Worm (Caenorhabditis elegans) whole organism, dauer: ENCODE measurements around the gene smk-1.

Source experiments
- unc-62 ChIP-seq: sonication (generic microtip); optimal IDR thresholded peaks from 2 replicates; lab custom pipeline; 2017; ENCODE audit warnings: missing biosample characterization, missing genetic modification reagents, missing genetic modification characterization

Gene smk-1

DNA sequence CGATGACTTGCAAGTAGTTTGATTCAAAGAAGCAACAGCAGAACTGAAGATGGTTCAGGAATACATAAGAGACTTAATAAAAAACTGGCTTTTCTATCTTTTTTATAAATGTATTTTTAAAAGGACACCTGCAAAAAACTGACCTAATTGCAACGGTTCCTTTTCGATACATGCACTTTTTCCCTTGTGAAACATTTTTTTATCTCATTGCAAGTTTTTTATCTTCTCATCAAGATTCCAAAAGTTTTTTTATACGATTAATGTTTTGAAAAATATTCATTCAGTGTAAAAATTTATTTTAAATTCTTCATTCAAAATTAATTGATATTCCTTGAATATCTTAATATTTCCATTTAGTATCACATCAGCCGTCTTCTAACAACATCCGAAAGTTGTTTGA lies 28.0 kb downstream of the smk-1 start, which contains the start of gene oac-29:
Gene oac-29, minus strand, starts transcription at position 101 of the 400 bp plus-strand sequence.
- no peak for TF ChIP-seq unc-62

- TF ChIP-seq unc-62 = no peak
Observed at ce11 chrV:8636907-8637306, 29.3 kb downstream of the smk-1 start, which contains the start of gene grl-12. TSS of gene grl-12 (minus strand) at chrV:8637007.

DNA sequence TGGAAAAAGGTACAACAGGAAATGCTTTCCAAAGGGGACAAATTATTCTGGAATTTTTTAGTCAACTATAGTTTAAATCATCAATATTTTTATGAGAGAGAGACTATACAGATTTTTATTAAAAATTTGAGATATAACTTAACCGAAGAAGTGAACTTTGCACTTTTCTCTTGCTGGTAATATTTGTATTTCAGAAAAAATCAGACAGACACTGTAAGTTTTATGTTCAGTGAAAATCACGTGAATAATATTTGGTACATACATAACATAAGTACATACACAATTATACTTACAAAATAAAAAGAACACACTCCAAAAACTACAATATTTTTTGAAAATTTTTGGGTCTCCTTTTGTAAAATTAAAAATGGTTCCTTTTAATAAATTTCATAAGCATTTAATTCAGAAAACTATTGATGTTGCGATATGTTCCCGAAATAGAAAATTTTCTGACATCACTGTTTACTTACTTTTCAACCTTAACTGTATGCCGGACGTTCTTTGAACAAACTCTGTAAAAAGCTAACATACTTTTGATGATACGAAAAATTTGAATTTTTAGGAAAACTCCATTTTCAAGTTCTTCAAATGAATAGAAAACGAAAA lies 30.2 kb downstream of the smk-1 start, which contains the start of the genes F28A12.10 and acd-4:
Gene F28A12.10, minus strand, starts transcription at position 101 of the 606 bp plus-strand sequence.
Gene acd-4, plus strand, starts transcription at position 556 of the 606 bp plus-strand sequence.
- TF ChIP-seq unc-62 = no peak

ce11 chrV:8641266-8641665 lies 33.7 kb downstream of the smk-1 start, which contains the start of gene F28A12.3:
TSS of gene F28A12.3 (minus strand) at chrV:8641366.
- no peak for TF ChIP-seq unc-62

ce11 chrV:8643093-8643492 lies 35.5 kb downstream of the smk-1 start, which contains the start of gene asp-13:
TSS of gene asp-13 (minus strand) at chrV:8643193.
- TF ChIP-seq unc-62 = no peak

DNA sequence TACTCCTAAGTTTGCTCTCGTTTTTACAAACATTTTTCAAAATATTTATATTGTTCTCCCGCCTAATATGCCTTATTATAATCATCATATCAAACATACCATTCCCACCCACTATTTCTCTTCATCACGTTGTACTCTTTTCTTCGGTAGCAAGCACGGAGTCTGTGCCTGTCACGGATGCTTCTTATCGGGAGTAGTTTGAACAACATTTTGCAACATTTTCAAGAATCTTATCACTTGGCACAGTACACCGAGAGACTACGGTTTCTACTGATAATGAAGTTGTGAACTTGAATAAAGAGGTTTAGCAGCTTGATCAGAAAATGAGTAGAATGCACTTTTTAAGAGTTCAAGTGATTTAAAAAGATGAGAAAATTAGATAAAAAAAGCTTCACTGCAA lies 40.7 kb downstream of the smk-1 start:
- TF ChIP-seq unc-62 = no peak

DNA sequence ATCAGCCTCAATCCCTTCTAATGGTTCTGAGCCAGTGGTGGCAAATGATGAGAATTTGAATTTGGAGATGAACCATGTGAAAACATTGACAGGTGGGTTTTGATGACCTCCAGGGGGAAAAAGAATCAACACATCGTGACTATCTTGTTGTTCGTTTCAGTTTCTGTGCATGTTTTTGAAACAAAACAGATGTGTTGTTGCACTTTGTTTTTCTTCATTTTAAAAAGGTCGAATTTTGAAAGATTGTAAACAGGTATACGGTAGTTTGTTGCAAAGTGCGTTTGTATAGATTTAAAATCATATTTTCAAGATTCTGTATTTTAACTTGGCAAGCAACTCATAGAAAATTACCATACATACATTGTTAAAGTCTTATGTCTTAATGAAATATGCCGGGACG lies 42.8 kb downstream of the smk-1 start:
- TF ChIP-seq unc-62 = no peak

DNA sequence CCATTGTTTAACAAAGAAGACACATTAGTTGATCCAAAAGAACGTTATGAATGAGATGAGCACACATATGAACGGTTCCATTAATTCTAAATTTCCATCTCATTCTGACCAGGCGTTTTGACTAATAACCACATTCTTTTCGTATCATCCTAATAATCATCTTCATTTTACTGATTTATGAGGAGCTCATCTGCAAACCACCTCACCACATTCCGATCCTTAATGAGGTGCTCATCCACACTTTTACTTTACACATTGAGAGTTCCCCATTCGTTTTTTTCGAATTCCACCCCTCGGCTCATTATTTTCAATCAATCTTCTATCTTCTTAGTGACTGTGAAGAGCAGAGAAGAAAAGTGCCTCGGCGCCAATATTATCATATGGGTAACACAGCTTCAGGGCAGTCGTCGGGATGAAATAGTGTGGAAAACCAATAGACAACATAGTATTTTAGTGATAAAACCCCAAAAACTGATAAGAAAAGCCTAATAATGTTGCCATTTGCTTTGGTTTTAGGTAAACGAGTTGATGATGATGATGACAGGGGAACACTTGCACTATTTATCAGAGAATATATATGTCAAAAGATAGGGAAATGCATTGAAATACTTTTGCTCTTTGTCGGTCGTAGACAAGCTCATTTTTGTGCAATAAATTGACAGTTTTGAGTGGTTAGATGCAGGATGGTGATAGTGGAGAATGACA lies 43.6 kb downstream of the smk-1 start:
- TF ChIP-seq unc-62 = no peak

DNA sequence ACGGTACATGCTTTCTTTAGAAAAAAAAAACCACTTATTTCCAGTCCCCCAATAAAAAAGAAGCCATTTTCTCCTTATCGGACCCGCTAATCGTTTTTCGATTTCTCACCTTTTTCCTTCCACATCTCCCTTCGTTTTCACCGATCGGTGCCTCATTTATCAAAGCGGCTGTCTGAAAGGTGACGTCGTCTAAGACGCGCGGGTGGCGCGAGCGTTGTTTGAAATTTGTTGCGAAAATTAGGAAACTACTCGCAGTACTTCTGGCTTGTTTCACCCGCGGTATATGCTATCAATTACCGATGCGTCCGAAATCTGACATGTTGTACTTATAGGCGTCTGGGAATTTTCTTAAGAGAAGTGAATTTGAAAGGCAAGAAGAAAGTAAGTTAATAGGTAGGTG lies 44.6 kb downstream of the smk-1 start:
- no peak for TF ChIP-seq unc-62

- no peak for TF ChIP-seq unc-62
Observed at ce11 chrV:8653080-8653821, 45.7 kb downstream of the smk-1 start.

- TF ChIP-seq unc-62 = no peak
Observed at ce11 chrV:8654460-8655419, 47.1 kb downstream of the smk-1 start.

DNA sequence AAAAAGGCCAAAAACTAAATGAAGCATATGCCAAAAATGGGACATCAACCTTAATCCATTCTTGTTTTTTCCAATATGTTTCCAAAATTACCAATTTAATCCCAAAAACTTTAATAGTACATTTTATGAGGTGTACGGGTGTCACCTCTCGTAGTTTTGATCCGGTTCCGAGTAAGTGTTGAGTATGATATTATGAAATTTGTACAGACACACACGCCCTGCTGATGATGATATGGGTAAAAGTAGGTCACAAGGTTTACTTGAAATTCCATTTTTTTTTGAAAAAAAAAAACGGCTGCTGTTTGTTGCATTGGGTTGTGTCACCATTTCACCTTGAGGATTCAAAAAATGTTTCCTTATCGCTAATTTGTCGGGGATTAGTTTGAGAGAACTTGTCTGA lies 50.3 kb downstream of the smk-1 start:
- TF ChIP-seq unc-62 = no peak

ce11 chrV:8658577-8659362 lies 51.2 kb downstream of the smk-1 start:
- no peak for TF ChIP-seq unc-62

DNA sequence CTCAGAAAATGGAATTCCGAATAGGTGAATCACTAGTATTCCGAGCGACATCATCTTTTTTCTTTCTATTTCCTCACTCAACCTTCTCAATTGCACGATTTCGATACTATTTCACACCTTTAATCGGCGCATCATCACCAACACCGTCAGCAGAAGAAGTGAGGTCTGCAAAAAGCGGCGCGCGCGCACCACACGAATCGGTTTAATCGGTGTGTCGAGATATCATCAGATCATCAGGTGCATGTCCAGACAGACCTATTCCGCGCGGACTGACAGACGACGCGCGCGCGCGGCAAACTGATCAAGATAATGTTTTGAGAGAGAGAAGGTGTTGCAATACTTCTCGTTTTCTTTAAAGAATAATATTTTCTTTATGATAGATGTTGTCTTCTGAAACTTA lies 52.9 kb downstream of the smk-1 start:
- no peak for TF ChIP-seq unc-62

ce11 chrV:8661241-8661954 lies 53.8 kb downstream of the smk-1 start:
- no peak for TF ChIP-seq unc-62
